Worm (Caenorhabditis elegans) whole organism, mixed stage, embryonic: ENCODE measurements around the gene F35B3.4.

Experiments
- M03D4.4 ChIP-seq: sonication (generic microtip); optimal IDR thresholded peaks from 2 replicates; lab custom pipeline; 2017; ENCODE audit warnings: mild to moderate bottlenecking, missing genetic modification characterization, missing compliant biosample characterization
- bed-3 ChIP-seq: fragments of 200-800 bp; sonication (Bioruptor generic); optimal IDR thresholded peaks from 3 replicates; lab custom pipeline; 2018; ENCODE audit warnings: mild to moderate bottlenecking, missing genetic modification characterization, moderate library complexity, missing compliant biosample characterization
- blmp-1 ChIP-seq: fragments of 150-350 bp; optimal IDR thresholded peaks from 2 replicates; lab custom pipeline; 2014; ENCODE audit warnings: missing biosample characterization, missing genetic modification characterization
- ceh-39 ChIP-seq: fragments of 150-350 bp; optimal IDR thresholded peaks from 2 replicates; lab custom pipeline; 2014; ENCODE audit warnings: missing biosample characterization, missing genetic modification characterization
- ceh-43 ChIP-seq: fragments of 200-800 bp; sonication (Bioruptor generic); optimal IDR thresholded peaks from 2 replicates; lab custom pipeline; 2018; ENCODE audit warnings: mild to moderate bottlenecking, missing genetic modification characterization, moderate library complexity, missing compliant biosample characterization
- ceh-83 ChIP-seq: fragments of 200-800 bp; sonication (Bioruptor generic); optimal IDR thresholded peaks from 2 replicates; lab custom pipeline; 2018; ENCODE audit warnings: mild to moderate bottlenecking, missing genetic modification characterization, missing compliant biosample characterization
- ces-1 ChIP-seq: fragments of 150-350 bp; optimal IDR thresholded peaks from 2 replicates; lab custom pipeline; 2014; ENCODE audit warnings: missing biosample characterization, missing genetic modification reagents, missing genetic modification characterization
- cnd-1 ChIP-seq: fragments of 200-800 bp; sonication (Bioruptor generic); optimal IDR thresholded peaks from 2 replicates; lab custom pipeline; 2018; ENCODE audit warnings: mild to moderate bottlenecking, missing genetic modification characterization, missing compliant biosample characterization
- drap-1 ChIP-seq: fragments of 200-800 bp; sonication (Bioruptor generic); optimal IDR thresholded peaks from 3 replicates; lab custom pipeline; 2018; ENCODE audit warnings: mild to moderate bottlenecking, missing genetic modification characterization, missing compliant biosample characterization
- elt-1 ChIP-seq: sonication (generic microtip); optimal IDR thresholded peaks from 2 replicates; lab custom pipeline; 2017; ENCODE audit warnings: missing genetic modification characterization, mild to moderate bottlenecking, missing compliant biosample characterization, antibody characterized with exemption, moderate library complexity, borderline replicate concordance; ENCODE audit not compliant: insufficient read depth
- elt-3 ChIP-seq: fragments of 150-350 bp; optimal IDR thresholded peaks from 2 replicates; lab custom pipeline; 2014; ENCODE audit warnings: missing biosample characterization, missing genetic modification characterization
- flh-1 ChIP-seq: fragments of 200-800 bp; sonication (Bioruptor generic); optimal IDR thresholded peaks from 2 replicates; lab custom pipeline; 2018; ENCODE audit warnings: mild to moderate bottlenecking, missing genetic modification characterization, moderate library complexity, missing compliant biosample characterization
- ham-2 ChIP-seq: fragments of 200-800 bp; sonication (Bioruptor generic); optimal IDR thresholded peaks from 2 replicates; lab custom pipeline; 2018; ENCODE audit warnings: mild to moderate bottlenecking, missing genetic modification characterization, missing compliant biosample characterization
- hlh-1 ChIP-seq: fragments of 150-350 bp; optimal IDR thresholded peaks from 2 replicates; lab custom pipeline; 2014; ENCODE audit warnings: missing biosample characterization, missing genetic modification reagents, missing genetic modification characterization
- lin-13 ChIP-seq: fragments of 150-350 bp; optimal IDR thresholded peaks from 2 replicates; lab custom pipeline; 2014; ENCODE audit warnings: missing biosample characterization, missing genetic modification characterization
- lin-32 ChIP-seq: fragments of 200-800 bp; sonication (Bioruptor generic); optimal IDR thresholded peaks from 2 replicates; lab custom pipeline; 2018; ENCODE audit warnings: mild to moderate bottlenecking, missing genetic modification characterization, missing compliant biosample characterization
- lsy-2 ChIP-seq: fragments of 150-350 bp; optimal IDR thresholded peaks from 2 replicates; lab custom pipeline; 2014; ENCODE audit warnings: missing biosample characterization, missing genetic modification characterization
- mab-5 ChIP-seq: fragments of 150-350 bp; optimal IDR thresholded peaks from 2 replicates; lab custom pipeline; 2014; ENCODE audit warnings: missing biosample characterization, missing genetic modification characterization
- mep-1 ChIP-seq: fragments of 150-350 bp; optimal IDR thresholded peaks from 2 replicates; lab custom pipeline; 2017; ENCODE audit warnings: missing biosample characterization, missing genetic modification reagents, missing genetic modification characterization, inconsistent platforms
- mls-2 ChIP-seq: sonication (generic microtip); optimal IDR thresholded peaks from 2 replicates; lab custom pipeline; 2016; ENCODE audit warnings: mild to moderate bottlenecking, missing genetic modification characterization, moderate library complexity, missing compliant biosample characterization
- nhr-12 ChIP-seq: fragments of 150-350 bp; optimal IDR thresholded peaks from 2 replicates; lab custom pipeline; 2014; ENCODE audit warnings: missing biosample characterization, missing genetic modification characterization
- nhr-2 ChIP-seq: fragments of 150-350 bp; optimal IDR thresholded peaks from 2 replicates; lab custom pipeline; 2014; ENCODE audit warnings: missing biosample characterization, missing genetic modification characterization
- nhr-237 ChIP-seq: fragments of 150-350 bp; optimal IDR thresholded peaks from 2 replicates; lab custom pipeline; 2014; ENCODE audit warnings: missing biosample characterization, missing genetic modification characterization
- nhr-28 ChIP-seq: fragments of 150-350 bp; optimal IDR thresholded peaks from 2 replicates; lab custom pipeline; 2014; ENCODE audit warnings: missing biosample characterization, missing genetic modification characterization
- nhr-76 ChIP-seq: sonication (generic microtip); optimal IDR thresholded peaks from 2 replicates; lab custom pipeline; 2017; ENCODE audit warnings: missing biosample characterization, missing genetic modification characterization
- pha-4 ChIP-seq: fragments of 150-350 bp; optimal IDR thresholded peaks from 2 replicates; lab custom pipeline; 2018; ENCODE audit warnings: missing biosample characterization, missing genetic modification reagents, missing genetic modification characterization
- sem-2 ChIP-seq: fragments of 200-800 bp; sonication (Bioruptor generic); optimal IDR thresholded peaks from 2 replicates; lab custom pipeline; 2018; ENCODE audit warnings: mild to moderate bottlenecking, missing genetic modification characterization, missing compliant biosample characterization
- snpc-4 ChIP-seq: fragments of 150-350 bp; optimal IDR thresholded peaks from 2 replicates; lab custom pipeline; 2014; ENCODE audit warnings: missing biosample characterization, missing genetic modification characterization
- sptf-1 ChIP-seq: sonication (generic microtip); optimal IDR thresholded peaks from 2 replicates; lab custom pipeline; 2017; ENCODE audit warnings: mild to moderate bottlenecking, missing genetic modification characterization, moderate library complexity, missing compliant biosample characterization
- tbx-8 ChIP-seq: fragments of 200-800 bp; sonication (Bioruptor generic); optimal IDR thresholded peaks from 2 replicates; lab custom pipeline; 2018; ENCODE audit warnings: mild to moderate bottlenecking, missing genetic modification characterization, moderate library complexity, missing compliant biosample characterization
- unc-120 ChIP-seq: sonication (generic microtip); optimal IDR thresholded peaks from 2 replicates; lab custom pipeline; 2017; ENCODE audit warnings: missing genetic modification characterization, missing compliant biosample characterization; ENCODE audit not compliant: poor library complexity, severe bottlenecking
- unc-39 ChIP-seq: fragments of 150-350 bp; optimal IDR thresholded peaks from 2 replicates; lab custom pipeline; 2014; ENCODE audit warnings: missing biosample characterization, missing genetic modification characterization
- unc-62 ChIP-seq: fragments of 150-350 bp; optimal IDR thresholded peaks from 2 replicates; lab custom pipeline; 2014; ENCODE audit warnings: missing biosample characterization, missing genetic modification reagents, missing genetic modification characterization
- zip-8 ChIP-seq: fragments of 150-350 bp; optimal IDR thresholded peaks from 2 replicates; lab custom pipeline; 2014; ENCODE audit warnings: missing biosample characterization, missing genetic modification characterization
- ztf-11 ChIP-seq: fragments of 150-350 bp; optimal IDR thresholded peaks from 2 replicates; lab custom pipeline; 2014; ENCODE audit warnings: missing biosample characterization, missing genetic modification characterization

The F35B3.4 gene

DNA sequence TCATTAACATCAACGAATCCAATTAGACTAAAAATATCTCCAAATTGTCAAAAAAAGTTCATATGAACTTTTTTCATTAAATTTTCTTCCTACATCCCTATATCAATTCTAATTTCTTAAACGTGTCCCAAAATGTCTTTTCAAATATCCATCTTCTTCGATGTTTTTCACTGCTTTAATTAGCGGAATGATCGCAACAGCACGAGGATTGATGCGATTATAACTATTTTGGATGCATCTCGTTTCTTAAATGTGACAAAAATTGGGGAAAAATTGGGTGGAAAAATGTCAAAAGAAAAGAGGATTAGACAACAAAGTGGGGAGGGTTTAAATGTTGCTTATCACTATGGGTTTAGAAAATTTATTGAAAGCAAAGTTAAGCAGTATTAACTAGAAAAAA lies 13.4 kb upstream of the F35B3.4 start:
- TF ChIP-seq ces-1 (GFP tag; lab: Kevin White, UChicago) (peak; percentile 37), sem-2 (GFP tag; lab: Kevin White, UChicago) (no peak)

ce11 chrX:17030169-17030914 lies 9.6 kb upstream of the F35B3.4 start, which contains the start of gene ptrn-1:
Gene ptrn-1 (minus strand): TSS chrX:17030219.
- TF ChIP-seq mls-2 (tag; lab: Kevin White, UChicago) (peak; percentile 70), pha-4 (tag; lab: Kevin White, UChicago) (peak; percentile 59), nhr-28 (tag; lab: Kevin White, UChicago) (no peak), ceh-39 (tag; lab: Kevin White, UChicago) (no peak), unc-120 (tag; lab: Kevin White, UChicago) (peak; percentile 73), sptf-1 (tag; lab: Kevin White, UChicago) (peak; percentile 82), bed-3 (GFP tag; lab: Kevin White, UChicago) (no peak), drap-1 (GFP tag; lab: Kevin White, UChicago) (peak; percentile 79), ztf-11 (peak; percentile 71), lin-13 (tag; lab: Kevin White, UChicago) (peak; percentile 57), zip-8 (tag; lab: Kevin White, UChicago) (no peak), ces-1 (GFP tag; lab: Kevin White, UChicago) (peak; percentile 27), mep-1 (tag; lab: Kevin White, UChicago) (peak; percentile 53), lin-32 (no peak), mab-5 (tag; lab: Kevin White, UChicago) (no peak), ceh-43 (peak; percentile 65), sem-2 (GFP tag; lab: Kevin White, UChicago) (peak; percentile 25), nhr-2 (peak; percentile 25), lsy-2 (tag; lab: Kevin White, UChicago) (no peak), nhr-237 (no peak), unc-62 (GFP tag; lab: Kevin White, UChicago) (peak; percentile 59), blmp-1 (tag; lab: Kevin White, UChicago) (peak; percentile 41), elt-1 (tag; lab: Kevin White, UChicago) (no peak), ham-2 (GFP tag; lab: Kevin White, UChicago) (peak; percentile 62), M03D4.4 (tag; lab: Kevin White, UChicago) (peak; percentile 55), cnd-1 (tag; lab: Kevin White, UChicago) (peak; percentile 49), nhr-12 (tag; lab: Kevin White, UChicago) (no peak), snpc-4 (no peak), unc-39 (tag; lab: Kevin White, UChicago) (no peak), ceh-83 (no peak), flh-1 (GFP tag; lab: Kevin White, UChicago) (peak; percentile 35), hlh-1 (tag; lab: Kevin White, UChicago) (peak; percentile 56), nhr-76 (tag; lab: Kevin White, UChicago) (no peak), elt-3 (no peak), tbx-8 (GFP tag; lab: Kevin White, UChicago) (no peak)

DNA sequence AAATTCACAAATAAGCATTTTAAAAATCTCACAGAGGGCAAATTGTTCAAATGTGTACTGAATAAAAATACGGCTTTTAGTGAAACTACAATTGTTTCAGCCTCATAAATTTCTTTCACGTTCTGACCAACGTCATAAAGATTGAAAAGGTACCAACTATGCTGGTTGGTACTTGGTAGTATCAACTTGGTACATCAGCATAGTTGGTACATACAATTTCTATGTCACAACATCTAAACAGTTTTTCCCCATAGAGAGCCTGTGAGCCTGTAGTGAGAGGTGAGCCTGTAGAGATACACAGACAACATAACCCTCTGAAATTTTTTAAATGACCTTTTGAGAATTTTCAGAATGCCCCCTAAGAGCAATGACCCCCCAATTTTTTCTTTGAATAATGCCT lies 1.7 kb downstream of the F35B3.4 start:
- TF ChIP-seq nhr-12 (tag; lab: Kevin White, UChicago) (no peak), lin-32 (no peak)
- TF ChIP-seq, all 35 proteins: peak for 0

DNA sequence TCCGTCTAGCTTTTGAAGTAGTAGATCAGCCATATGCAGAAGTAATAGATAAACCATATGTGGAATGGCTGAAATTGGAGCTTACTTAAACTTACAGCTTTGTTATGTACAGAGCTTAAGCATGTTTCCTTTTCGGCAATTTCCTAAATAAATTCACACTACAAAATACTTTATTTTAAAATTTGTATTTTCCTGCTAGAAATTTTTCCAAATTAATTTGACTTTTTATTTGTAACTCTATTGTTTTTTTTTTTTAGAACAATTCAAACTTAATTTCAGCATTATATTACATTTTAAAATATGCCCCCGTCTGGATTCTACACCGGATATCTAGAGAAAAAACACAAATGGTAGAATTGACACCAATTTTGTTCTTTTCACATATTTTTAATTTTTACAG lies 7.6 kb downstream of the F35B3.4 start, which contains the start of gene F35B3.3:
Gene F35B3.3 (plus strand): TSS at position 301 of the 400 bp plus-strand sequence.
- no peak for TF ChIP-seq pha-4 (tag; lab: Kevin White, UChicago)
- no peak for TF ChIP-seq ceh-43
- TF ChIP-seq nhr-76 (tag; lab: Kevin White, UChicago) = no peak
